Worm (Caenorhabditis elegans) whole organism, late embryonic: ENCODE results near the gene C28C12.11.

ENCODE experiments used
- Y22D7AL.16 ChIP-seq: sonication (generic microtip); optimal IDR thresholded peaks from 2 replicates; lab custom pipeline; 2016; ENCODE audit warnings: missing genetic modification characterization, missing compliant biosample characterization
- ceh-24 ChIP-seq: sonication (generic microtip); optimal IDR thresholded peaks from 2 replicates; lab custom pipeline; 2016; ENCODE audit warnings: mild to moderate bottlenecking, missing genetic modification characterization, missing compliant biosample characterization
- nhr-232 ChIP-seq: sonication (generic microtip); optimal IDR thresholded peaks from 2 replicates; lab custom pipeline; 2016; ENCODE audit warnings: missing genetic modification characterization, missing compliant biosample characterization

- no peak for TF ChIP-seq Y22D7AL.16 (tag; lab: Kevin White, UChicago)
- no peak for TF ChIP-seq nhr-232 (tag; lab: Kevin White, UChicago)
- no peak for TF ChIP-seq ceh-24 (tag; lab: Kevin White, UChicago)
Measured at ce11 chrIV:8512679-8513078, 38.8 kb downstream of the C28C12.11 start, which contains the start of gene C09G4.4.
